Fruit fly (Drosophila melanogaster) S2 (cell line): ENCODE results near the gene CG1146.

Experiments used
- CG8478 ChIP-seq: fragments of >200 bp; optimal IDR thresholded peaks from 2 replicates; lab custom pipeline; 2018
- CTCF ChIP-seq, 2 experiments: fragments of >200 bp; optimal IDR thresholded peaks; 2 replicates each; lab custom pipeline; 2018

- TF ChIP-seq CTCF (optimal IDR thresholded peaks at IDR 0.05; lab: Kevin White, UChicago) (no peak), CG8478 (lab: Kevin White, UChicago) (no peak)
These were observed 13.2 kb downstream of the CG1146 start for dm6 chr3L:2501764-2502163.
